Fruit fly (Drosophila melanogaster) whole organism, embryonic: ENCODE measurements around the gene CG32816.

Source experiments
- Asciz ChIP-seq: fragments of 200-800 bp; sonication (Bioruptor generic); optimal IDR thresholded peaks from 2 replicates; lab custom pipeline; 2017; ENCODE audit warnings: missing biosample characterization, mild to moderate bottlenecking, missing genetic modification characterization, missing genetic modification reagents
- CG1024 ChIP-seq: fragments of 200-800 bp; sonication (Bioruptor generic); IDR thresholded peaks from 2 replicates; pipeline ENCODE4 v1.3.6; 2022; ENCODE audit warnings: missing biosample characterization, missing genetic modification characterization
- CG11247 ChIP-seq: fragments of 200-800 bp; sonication (Bioruptor generic); IDR thresholded peaks from 2 replicates; pipeline ENCODE4 v1.3.6; 2022; ENCODE audit warnings: missing biosample characterization, missing genetic modification characterization
- CG12071 ChIP-seq: fragments of 200-800 bp; sonication (Bioruptor generic); optimal IDR thresholded peaks from 3 replicates; lab custom pipeline; 2018; ENCODE audit warnings: missing biosample characterization, mild to moderate bottlenecking, missing genetic modification characterization
- CG12236 ChIP-seq: fragments of 200-800 bp; sonication (Bioruptor generic); optimal IDR thresholded peaks from 2 replicates; lab custom pipeline; 2016; ENCODE audit warnings: missing biosample characterization, missing genetic modification characterization
- CG12942 ChIP-seq: fragments of 200-800 bp; sonication (Bioruptor generic); optimal IDR thresholded peaks from 3 replicates; lab custom pipeline; 2016; ENCODE audit warnings: missing biosample characterization, missing genetic modification characterization
- CG13123 ChIP-seq: fragments of 200-800 bp; sonication (Bioruptor generic); optimal IDR thresholded peaks from 2 replicates; lab custom pipeline; 2016; ENCODE audit warnings: missing biosample characterization, missing genetic modification characterization
- CG15073 ChIP-seq: fragments of 200-800 bp; sonication (Bioruptor generic); optimal IDR thresholded peaks from 2 replicates; lab custom pipeline; 2016; ENCODE audit warnings: missing biosample characterization, missing genetic modification characterization
- CG15269 ChIP-seq: fragments of 200-800 bp; sonication (Bioruptor generic); optimal IDR thresholded peaks from 2 replicates; lab custom pipeline; 2018; ENCODE audit warnings: missing biosample characterization, mild to moderate bottlenecking, missing genetic modification characterization, moderate library complexity
- CG15696 ChIP-seq: fragments of 200-800 bp; sonication (Bioruptor generic); optimal IDR thresholded peaks from 2 replicates; lab custom pipeline; 2019; ENCODE audit warnings: missing biosample characterization, mild to moderate bottlenecking, missing genetic modification characterization, moderate library complexity
- CG17328 ChIP-seq: fragments of 200-800 bp; sonication (Bioruptor generic); IDR thresholded peaks from 2 replicates; pipeline ENCODE4 v1.3.6; 2022; ENCODE audit warnings: missing biosample characterization, missing genetic modification characterization
- CG17802 ChIP-seq: fragments of 200-800 bp; sonication (Bioruptor generic); optimal IDR thresholded peaks from 2 replicates; lab custom pipeline; 2018; ENCODE audit warnings: missing biosample characterization, mild to moderate bottlenecking, missing genetic modification characterization, moderate library complexity
- CG2678 ChIP-seq: fragments of 200-800 bp; sonication (Bioruptor generic); optimal IDR thresholded peaks from 3 replicates; lab custom pipeline; 2019; ENCODE audit warnings: missing biosample characterization, mild to moderate bottlenecking, missing genetic modification characterization, moderate library complexity
- CG31388 ChIP-seq: fragments of 200-800 bp; sonication (Bioruptor generic); optimal IDR thresholded peaks from 2 replicates; lab custom pipeline; 2016; ENCODE audit warnings: missing biosample characterization, missing genetic modification characterization
- CG6813 ChIP-seq: fragments of 200-800 bp; sonication (Bioruptor generic); optimal IDR thresholded peaks from 2 replicates; lab custom pipeline; 2017; ENCODE audit warnings: missing biosample characterization, missing genetic modification characterization, mild to moderate bottlenecking, moderate library complexity, missing genetic modification reagents
- CG7839 ChIP-seq: fragments of 200-800 bp; sonication (Bioruptor generic); optimal IDR thresholded peaks from 3 replicates; lab custom pipeline; 2018; ENCODE audit warnings: missing biosample characterization, mild to moderate bottlenecking, missing genetic modification characterization, moderate library complexity
- CG8089 ChIP-seq: fragments of 200-800 bp; sonication (Bioruptor generic); optimal IDR thresholded peaks from 3 replicates; lab custom pipeline; 2016; ENCODE audit warnings: missing biosample characterization, missing genetic modification characterization
- CrebB ChIP-seq: fragments of 200-800 bp; sonication (Bioruptor generic); optimal IDR thresholded peaks from 3 replicates; lab custom pipeline; 2018; ENCODE audit warnings: missing biosample characterization, mild to moderate bottlenecking, missing genetic modification characterization
- Dek ChIP-seq: fragments of 200-800 bp; sonication (Bioruptor generic); optimal IDR thresholded peaks from 3 replicates; lab custom pipeline; 2019; ENCODE audit warnings: missing biosample characterization, mild to moderate bottlenecking, missing genetic modification characterization, moderate library complexity
- Dfd ChIP-seq, 2 experiments: fragments of >200 bp; optimal IDR thresholded peaks; 2 replicates each; lab custom pipeline; 2017; ENCODE audit warnings: missing biosample characterization in 2 of 2, missing genetic modification characterization in 2 of 2
- E2f1 ChIP-seq: fragments of 200-800 bp; sonication (Bioruptor generic); IDR thresholded peaks from 2 replicates; pipeline ENCODE4 v1.3.6; 2022; ENCODE audit warnings: missing biosample characterization, missing genetic modification characterization
- ERR ChIP-seq: fragments of 200-800 bp; sonication (Bioruptor generic); optimal IDR thresholded peaks from 2 replicates; lab custom pipeline; 2016; ENCODE audit warnings: missing biosample characterization, missing genetic modification characterization
- Fer2 ChIP-seq: fragments of 200-800 bp; sonication (Bioruptor generic); optimal IDR thresholded peaks from 2 replicates; lab custom pipeline; 2018; ENCODE audit warnings: missing biosample characterization, mild to moderate bottlenecking, missing genetic modification characterization, moderate library complexity
- HLH54F ChIP-seq: fragments of 200-800 bp; sonication (Bioruptor generic); optimal IDR thresholded peaks from 3 replicates; lab custom pipeline; 2016; ENCODE audit warnings: missing biosample characterization, missing genetic modification characterization
- HmgD ChIP-seq: fragments of 200-800 bp; sonication (Bioruptor generic); optimal IDR thresholded peaks from 3 replicates; lab custom pipeline; 2016; ENCODE audit warnings: missing biosample characterization, missing genetic modification characterization
- Hr39 ChIP-seq: fragments of >200 bp; optimal IDR thresholded peaks from 2 replicates; lab custom pipeline; 2017
- Lpt ChIP-seq: fragments of >200 bp; optimal IDR thresholded peaks from 2 replicates; lab custom pipeline; 2018; ENCODE audit warnings: missing biosample characterization, missing genetic modification characterization
- Mrtf ChIP-seq: fragments of 200-800 bp; sonication (Bioruptor generic); IDR thresholded peaks from 3 replicates; pipeline ENCODE4 v1.3.6; 2022; ENCODE audit warnings: missing biosample characterization, missing genetic modification characterization
- Myb ChIP-seq: fragments of 200-800 bp; sonication (Bioruptor generic); optimal IDR thresholded peaks from 2 replicates; lab custom pipeline; 2016; ENCODE audit warnings: missing biosample characterization, missing genetic modification characterization
- NfI ChIP-seq: fragments of 200-800 bp; sonication (Bioruptor generic); optimal IDR thresholded peaks from 3 replicates; lab custom pipeline; 2018; ENCODE audit warnings: missing biosample characterization, mild to moderate bottlenecking, missing genetic modification characterization, moderate library complexity
- Scr ChIP-seq: fragments of 200-800 bp; sonication (Bioruptor generic); IDR thresholded peaks from 2 replicates; pipeline ENCODE4 v1.3.6; 2022; ENCODE audit warnings: missing biosample characterization, missing genetic modification characterization; ENCODE audit not compliant: partially characterized antibody
- Side ChIP-seq: fragments of 200-800 bp; sonication (Bioruptor generic); optimal IDR thresholded peaks from 2 replicates; lab custom pipeline; 2016; ENCODE audit warnings: missing biosample characterization, missing genetic modification characterization
- Vsx1 ChIP-seq: fragments of 200-800 bp; sonication (Bioruptor generic); optimal IDR thresholded peaks from 2 replicates; lab custom pipeline; 2017; ENCODE audit warnings: missing biosample characterization, mild to moderate bottlenecking, missing genetic modification characterization, missing genetic modification reagents
- aop ChIP-seq: fragments of 200-800 bp; sonication (Bioruptor generic); IDR thresholded peaks from 2 replicates; pipeline ENCODE4 v1.3.6; 2022; ENCODE audit warnings: missing biosample characterization, missing genetic modification characterization
- ap ChIP-seq: fragments of 200-800 bp; sonication (Bioruptor generic); IDR thresholded peaks from 2 replicates; pipeline ENCODE4 v1.3.6; 2022; ENCODE audit warnings: missing biosample characterization, missing genetic modification characterization
- bab2 ChIP-seq: fragments of 200-800 bp; sonication (Bioruptor generic); optimal IDR thresholded peaks from 2 replicates; lab custom pipeline; 2016; ENCODE audit warnings: missing biosample characterization, missing genetic modification characterization
- cg ChIP-seq: fragments of 200-800 bp; sonication (Bioruptor generic); optimal IDR thresholded peaks from 3 replicates; lab custom pipeline; 2019; ENCODE audit warnings: missing biosample characterization, mild to moderate bottlenecking, missing genetic modification characterization, moderate library complexity
- corto ChIP-seq: fragments of 200-800 bp; sonication (Bioruptor generic); optimal IDR thresholded peaks from 2 replicates; lab custom pipeline; 2016; ENCODE audit warnings: missing biosample characterization, mild to moderate bottlenecking, missing genetic modification characterization, moderate library complexity
- da ChIP-seq: fragments of 200-800 bp; sonication (Bioruptor generic); optimal IDR thresholded peaks from 2 replicates; lab custom pipeline; 2016; ENCODE audit warnings: missing biosample characterization, missing genetic modification characterization
- dimm ChIP-seq: fragments of 200-800 bp; sonication (Bioruptor generic); IDR thresholded peaks from 2 replicates; pipeline ENCODE4 v1.3.6; 2022; ENCODE audit warnings: missing biosample characterization, missing genetic modification characterization
- fd64A ChIP-seq: fragments of 200-800 bp; sonication (Bioruptor generic); optimal IDR thresholded peaks from 3 replicates; lab custom pipeline; 2018; ENCODE audit warnings: missing biosample characterization, mild to moderate bottlenecking, missing genetic modification characterization
- jigr1 ChIP-seq: fragments of 200-800 bp; sonication (Bioruptor generic); IDR thresholded peaks from 3 replicates; pipeline ENCODE4 v1.3.6; 2022; ENCODE audit warnings: missing biosample characterization, missing genetic modification characterization
- ken ChIP-seq: fragments of 200-800 bp; sonication (Bioruptor generic); IDR thresholded peaks from 3 replicates; pipeline ENCODE4 v1.3.6; 2022; ENCODE audit warnings: missing biosample characterization, missing genetic modification characterization
- oc ChIP-seq: fragments of 200-800 bp; sonication (Bioruptor generic); optimal IDR thresholded peaks from 2 replicates; lab custom pipeline; 2018; ENCODE audit warnings: missing biosample characterization, mild to moderate bottlenecking, missing genetic modification characterization, moderate library complexity
- repo ChIP-seq: fragments of 200-800 bp; sonication (Bioruptor generic); optimal IDR thresholded peaks from 2 replicates; lab custom pipeline; 2016; ENCODE audit warnings: missing biosample characterization, missing genetic modification characterization
- sens ChIP-seq: fragments of 200-800 bp; sonication (Bioruptor generic); peaks from one replicate; lab custom pipeline; 2016; ENCODE audit warnings: missing biosample characterization, missing genetic modification characterization
- tna ChIP-seq: fragments of 200-800 bp; sonication (Bioruptor generic); IDR thresholded peaks from 2 replicates; pipeline ENCODE4 v1.3.6; 2022; ENCODE audit warnings: missing biosample characterization, missing genetic modification characterization; ENCODE audit not compliant: partially characterized antibody
- toy ChIP-seq: fragments of 200-800 bp; sonication (Bioruptor generic); IDR thresholded peaks from 2 replicates; pipeline ENCODE4 v1.3.6; 2022; ENCODE audit warnings: missing biosample characterization, missing genetic modification characterization
- ttk ChIP-seq: fragments of 200-800 bp; sonication (Bioruptor generic); IDR thresholded peaks from 2 replicates; pipeline ENCODE4 v2.1.2; 2022; ENCODE audit warnings: missing biosample characterization, missing genetic modification characterization
- tup ChIP-seq: fragments of 200-800 bp; sonication (Bioruptor generic); optimal IDR thresholded peaks from 2 replicates; lab custom pipeline; 2016; ENCODE audit warnings: missing biosample characterization, mild to moderate bottlenecking, missing genetic modification characterization, moderate library complexity
- yki ChIP-seq: fragments of >200 bp; optimal IDR thresholded peaks from 3 replicates; lab custom pipeline; 2018

CG32816 gene

dm6 chrX:493445-494190, 23.1 kb upstream of the CG32816 start, which contains the start of gene CG17896 (continued):
- TF ChIP-seq tup (GFP tag; lab: Kevin White, UChicago) (peak; percentile 96), sens (peak; percentile 99), HLH54F (peak; percentile 99), CG15073 (GFP tag; lab: Kevin White, UChicago) (peak; percentile 81), tna (GFP tag; lab: Robert Waterston, UW) (no peak), corto (GFP tag; lab: Kevin White, UChicago) (peak; percentile 92), CrebB (tag; lab: Kevin White, UChicago) (peak; percentile 99), E2f1 (GFP tag; lab: Robert Waterston, UW) (peak; percentile 98), oc (tag; lab: Kevin White, UChicago) (peak; percentile 95), CG17328 (GFP tag; lab: Robert Waterston, UW) (peak; percentile 96), yki (lab: Kevin White, UChicago) (no peak), cg (GFP tag; lab: Kevin White, UChicago) (peak; percentile 96), repo (GFP tag; lab: Kevin White, UChicago) (peak; percentile 97), CG15269 (tag; lab: Kevin White, UChicago) (peak; percentile 98), CG6813 (GFP tag; lab: Kevin White, UChicago) (peak; percentile 97), Hr39 (lab: Kevin White, UChicago) (no peak), jigr1 (GFP tag; lab: Robert Waterston, UW) (peak; percentile 95), toy (GFP tag; lab: Robert Waterston, UW) (peak; percentile 96), fd64A (peak; percentile 89), CG12942 (GFP tag; lab: Kevin White, UChicago) (peak; percentile 97), Myb (GFP tag; lab: Kevin White, UChicago) (peak; percentile 94), CG1024 (peak; percentile 93), CG7839 (tag; lab: Kevin White, UChicago) (peak; percentile 99), CG12236 (peak; percentile 93), CG17802 (tag; lab: Kevin White, UChicago) (peak; percentile 79), HmgD (GFP tag; lab: Kevin White, UChicago) (peak; percentile 98), aop (GFP tag; lab: Robert Waterston, UW) (peak; percentile 83), Vsx1 (GFP tag; lab: Kevin White, UChicago) (peak; percentile 91), Mrtf (GFP tag; lab: Robert Waterston, UW) (peak; percentile 97), CG2678 (tag; lab: Kevin White, UChicago) (peak; percentile 98), ken (GFP tag; lab: Robert Waterston, UW) (peak; percentile 96), dimm (peak; percentile 93), ap (GFP tag; lab: Robert Waterston, UW) (peak; percentile 89), Dfd (GFP tag; optimal IDR thresholded peaks at IDR 0.05; lab: Kevin White, UChicago) (no peak), ERR (GFP tag; lab: Kevin White, UChicago) (peak; percentile 98), CG15696 (tag; lab: Kevin White, UChicago) (peak; percentile 80), NfI (GFP tag; lab: Kevin White, UChicago) (peak; percentile 97), da (GFP tag; lab: Kevin White, UChicago) (peak; percentile 97), Side (GFP tag; lab: Kevin White, UChicago) (peak; percentile 98), Lpt (GFP tag; lab: Kevin White, UChicago) (no peak), Asciz (GFP tag; lab: Kevin White, UChicago) (peak; percentile 88), bab2 (GFP tag; lab: Kevin White, UChicago) (peak; percentile 99), CG13123 (peak; percentile 94), ttk (GFP tag; lab: Robert Waterston, UW) (peak; percentile 97), Dek (tag; lab: Kevin White, UChicago) (peak; percentile 99), CG12071 (GFP tag; lab: Kevin White, UChicago) (peak; percentile 98), CG31388 (peak; percentile 96), Fer2 (tag; lab: Kevin White, UChicago) (peak; percentile 92), Scr (GFP tag; lab: Robert Waterston, UW) (no peak), CG11247 (GFP tag; lab: Robert Waterston, UW) (peak; percentile 98), CG8089 (peak; percentile 96)
